Fruit fly (Drosophila melanogaster): ENCODE measurements around the gene Cyp6d5.

Cyp6d5 gene

DNA sequence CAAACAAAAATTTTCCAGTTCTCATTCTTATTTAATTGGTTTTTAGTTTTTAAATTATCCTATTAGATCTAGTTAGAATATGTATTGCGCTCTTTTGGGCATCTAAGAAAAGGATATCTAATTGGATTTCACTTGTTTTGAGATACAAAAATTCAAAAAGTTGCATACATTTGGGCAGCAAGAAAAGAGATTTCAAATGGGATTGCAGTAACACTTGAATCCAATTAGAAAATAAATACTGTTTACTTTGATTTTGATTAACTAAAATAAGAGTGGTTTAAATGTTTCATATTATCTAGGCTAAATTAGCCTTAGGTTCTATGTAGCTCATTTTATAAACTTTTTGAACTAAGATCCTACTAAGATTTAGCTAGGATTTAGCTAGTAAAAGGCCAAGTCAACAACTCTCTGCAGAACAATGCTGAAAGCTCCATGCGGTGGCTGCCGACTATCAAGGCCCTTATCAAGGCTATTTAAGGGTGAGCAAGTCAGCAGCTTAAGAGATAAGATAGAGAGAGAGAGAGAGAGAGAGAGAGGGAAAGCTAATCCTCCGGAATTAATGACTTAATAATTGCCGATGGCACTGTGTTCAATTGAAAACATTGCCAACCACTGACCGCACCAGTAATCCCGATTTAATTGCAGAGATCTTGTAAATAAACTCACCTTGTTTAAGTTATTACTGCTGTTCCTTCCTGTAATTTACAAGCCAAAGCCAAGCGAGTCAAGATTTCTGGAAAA is 2.6 kb upstream of the Cyp6d5 start:
- TF ChIP-seq woc (GFP tag; optimal IDR thresholded peaks at IDR 0.05) = peak; percentile 43
- no peak for TF ChIP-seq foxo (GFP tag; optimal IDR thresholded peaks at IDR 0.05)
- peak in 1 of 2 experiments; percentile 1 for TF ChIP-seq dl (GFP tag; optimal IDR thresholded peaks at IDR 0.05; ENCODE audit: insufficient read depth in 1 of 2, partially characterized antibody in 2 of 2)
- no peak for TF ChIP-seq Hnf4 (GFP tag; optimal IDR thresholded peaks at IDR 0.05)
- peak; percentile 82 for TF ChIP-seq Myc (optimal IDR thresholded peaks at IDR 0.05)
- TF ChIP-seq fru (GFP tag; optimal IDR thresholded peaks at IDR 0.05) = peak; percentile 31

DNA sequence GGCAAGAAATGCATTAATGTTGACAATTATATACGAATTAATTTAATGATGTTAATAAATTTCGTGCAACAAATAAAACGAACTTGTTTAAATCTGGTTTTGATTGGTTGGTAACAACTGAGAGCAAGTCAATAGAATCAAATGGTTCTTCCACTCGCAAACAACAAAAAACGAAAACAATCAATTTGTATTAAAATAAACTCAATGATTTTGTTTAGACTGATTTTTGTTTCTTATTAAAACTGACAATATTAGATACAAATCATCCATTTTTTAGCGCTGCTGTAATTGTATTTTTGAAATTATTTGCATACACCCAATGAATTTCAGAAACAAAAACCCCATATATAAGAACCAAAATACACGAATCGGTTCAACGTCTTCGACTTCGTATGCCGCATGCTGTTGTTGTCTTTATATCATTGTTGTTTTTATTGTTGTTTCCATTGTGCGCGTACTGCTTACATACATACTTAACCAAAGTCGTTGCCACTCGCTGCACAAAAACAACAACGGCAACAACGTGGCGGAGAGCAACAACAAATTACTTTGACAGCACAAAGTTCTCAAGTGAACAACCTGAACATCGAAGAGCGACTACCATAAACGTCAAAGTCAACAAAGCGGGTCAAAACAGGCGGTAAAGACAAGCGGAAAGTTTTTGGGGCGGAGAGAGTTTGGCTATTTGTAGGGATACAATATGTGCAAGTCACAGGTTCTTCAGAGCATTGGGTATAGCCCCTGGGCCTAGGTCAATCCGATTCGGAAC is 1.9 kb upstream of the Cyp6d5 start:
- TF ChIP-seq ey (GFP tag; optimal IDR thresholded peaks at IDR 0.05) (peak; percentile 21), Sp1 (GFP tag; optimal IDR thresholded peaks at IDR 0.05) (peak; percentile 12), CG9705 (GFP tag; optimal IDR thresholded peaks at IDR 0.05) (no peak), Abd-B (GFP tag; optimal IDR thresholded peaks at IDR 0.05) (no peak), sv (GFP tag; optimal IDR thresholded peaks at IDR 0.05) (no peak), h (GFP tag; optimal IDR thresholded peaks at IDR 0.05) (peak; percentile 17), HLH106 (tag; optimal IDR thresholded peaks at IDR 0.05) (peak; percentile 40), Dif (GFP tag; optimal IDR thresholded peaks at IDR 0.05; ENCODE audit: partially characterized antibody) (no peak), pan (optimal IDR thresholded peaks at IDR 0.05) (no peak), dl (GFP tag; optimal IDR thresholded peaks at IDR 0.05; ENCODE audit: insufficient read depth in 1 of 2, partially characterized antibody in 2 of 2) (no peak), fru (GFP tag; optimal IDR thresholded peaks at IDR 0.05) (no peak), Rel (GFP tag; optimal IDR thresholded peaks at IDR 0.05) (no peak), Rel (tag; optimal IDR thresholded peaks at IDR 0.05) (peak; percentile 15), N (GFP tag; optimal IDR thresholded peaks at IDR 0.05) (no peak), rgr (GFP tag; optimal IDR thresholded peaks at IDR 0.05) (no peak), psq (GFP tag; optimal IDR thresholded peaks at IDR 0.05) (no peak), OdsH (GFP tag; optimal IDR thresholded peaks at IDR 0.05) (no peak), br (GFP tag; optimal IDR thresholded peaks at IDR 0.05) (peak; percentile 5), Mio (GFP tag; optimal IDR thresholded peaks at IDR 0.05) (no peak), brk (GFP tag; optimal IDR thresholded peaks at IDR 0.05) (no peak), usp (GFP tag; optimal IDR thresholded peaks at IDR 0.05) (no peak), GATAd (GFP tag; optimal IDR thresholded peaks at IDR 0.05) (no peak), dmrt93B (GFP tag; optimal IDR thresholded peaks at IDR 0.05) (no peak), dsf (GFP tag; optimal IDR thresholded peaks at IDR 0.05; ENCODE audit: borderline replicate concordance) (no peak), CrebA (GFP tag; optimal IDR thresholded peaks at IDR 0.05; ENCODE audit: borderline replicate concordance) (no peak), jim (GFP tag; optimal IDR thresholded peaks at IDR 0.05) (no peak), woc (GFP tag; optimal IDR thresholded peaks at IDR 0.05) (no peak), Hr78 (GFP tag; optimal IDR thresholded peaks at IDR 0.05) (no peak), Hnf4 (GFP tag; optimal IDR thresholded peaks at IDR 0.05) (peak; percentile 7), foxo (GFP tag; optimal IDR thresholded peaks at IDR 0.05) (peak; percentile 35 to 56), CG32264 (GFP tag; optimal IDR thresholded peaks at IDR 0.05) (no peak), Vsx2 (GFP tag; optimal IDR thresholded peaks at IDR 0.05; ENCODE audit: partially characterized antibody) (no peak), Jra (GFP tag; optimal IDR thresholded peaks at IDR 0.05) (no peak), Hr83 (GFP tag; optimal IDR thresholded peaks at IDR 0.05; ENCODE audit: poor library complexity, severe bottlenecking) (no peak), lola (GFP tag; optimal IDR thresholded peaks at IDR 0.05) (no peak), Myc (optimal IDR thresholded peaks at IDR 0.05) (no peak), sage (GFP tag; optimal IDR thresholded peaks at IDR 0.05) (no peak), Dfd (GFP tag; optimal IDR thresholded peaks at IDR 0.05) (no peak), tai (GFP tag; optimal IDR thresholded peaks at IDR 0.05) (no peak)

All from whole organism, wandering third instar larva.